Worm (Caenorhabditis elegans): ENCODE data around the gene dcr-1.

dcr-1 gene

DNA sequence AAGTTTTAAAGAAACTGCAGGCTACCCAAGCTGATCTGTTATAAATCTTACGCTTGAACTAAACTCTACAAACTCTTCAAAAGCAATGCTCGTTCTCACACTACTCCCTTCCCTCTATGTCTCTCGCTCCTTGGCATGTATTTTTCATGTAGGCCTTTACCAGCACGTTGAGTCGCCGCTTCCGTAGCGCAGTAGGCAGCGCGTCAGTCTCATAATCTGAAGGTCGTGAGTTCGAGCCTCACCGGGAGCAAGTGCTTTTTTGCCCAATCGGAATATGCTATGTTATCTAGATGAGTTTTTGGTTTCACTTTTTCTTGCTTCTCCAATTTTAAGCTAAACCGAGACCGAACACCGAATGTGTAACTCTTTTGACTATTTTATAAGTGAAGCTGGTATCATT lies 26.4 kb upstream of the dcr-1 start (continued):
- TF ChIP-seq aptf-3 (GFP tag; IDR thresholded peaks at IDR 0.05) (no peak), cebp-1 (GFP tag; IDR thresholded peaks at IDR 0.05) (no peak), cebp-1 (tag; optimal IDR thresholded peaks at IDR 0.05) (peak; percentile 53), lin-40 (tag; optimal IDR thresholded peaks at IDR 0.05) (peak; percentile 34), Y56A3A.18 (GFP tag; IDR thresholded peaks at IDR 0.05) (no peak), nhr-80 (tag; optimal IDR thresholded peaks at IDR 0.05) (peak; percentile 27), die-1 (tag; optimal IDR thresholded peaks at IDR 0.05) (peak; percentile 69), ztf-18 (tag; optimal IDR thresholded peaks at IDR 0.05) (peak; percentile 53), D2030.7 (GFP tag; IDR thresholded peaks at IDR 0.05) (peak; percentile 45; the same call in 1 of the 2 replicates), T26A5.8 (tag; optimal IDR thresholded peaks at IDR 0.05) (no peak), chd-7 (tag; optimal IDR thresholded peaks at IDR 0.05) (peak; percentile 35), B0261.1 (tag; optimal IDR thresholded peaks at IDR 0.05) (peak; percentile 81), zim-3 (tag; optimal IDR thresholded peaks at IDR 0.05) (peak; percentile 45), ztf-28 (GFP tag; IDR thresholded peaks at IDR 0.05) (peak; percentile 74; the same call in 1 of the 2 replicates), sdz-38 (tag; optimal IDR thresholded peaks at IDR 0.05) (no peak), let-526 (GFP tag; IDR thresholded peaks at IDR 0.05) (peak; percentile 75), pha-4 (tag; optimal IDR thresholded peaks at IDR 0.05) (no peak), hmg-1.2 (GFP tag; IDR thresholded peaks at IDR 0.05) (peak; percentile 68), ama-1 (optimal IDR thresholded peaks at IDR 0.05) (no peak), ama-1 (GFP tag; optimal IDR thresholded peaks at IDR 0.05) (peak in 1 of 2 experiments; percentile 57), bed-1 (GFP tag; IDR thresholded peaks at IDR 0.05) (0 out of 2 replicates have a peak, but pooled peaks have one; percentile 22), ZK185.1 (tag; optimal IDR thresholded peaks at IDR 0.05; ENCODE audit: poor library complexity, severe bottlenecking) (peak; percentile 70), F37B4.10 (GFP tag; IDR thresholded peaks at IDR 0.05) (no peak), mxl-1 (tag; optimal IDR thresholded peaks at IDR 0.05) (peak; percentile 27), lin-54 (GFP tag; optimal IDR thresholded peaks at IDR 0.05) (peak; percentile 31), tbp1 (GFP tag; optimal IDR thresholded peaks at IDR 0.05) (peak; percentile 95), attf-5 (GFP tag; optimal IDR thresholded peaks at IDR 0.05) (peak; percentile 14), rpc-1 (optimal IDR thresholded peaks at IDR 0.05) (peak; percentile 71), rpc-1 (tag; optimal IDR thresholded peaks at IDR 0.05) (peak; percentile 82), snpc-4 (GFP tag; optimal IDR thresholded peaks at IDR 0.05) (no peak), snpc-4 (tag; optimal IDR thresholded peaks at IDR 0.05) (peak in 2 of 4 experiments; percentile 38 to 57), F52B5.7 (tag; optimal IDR thresholded peaks at IDR 0.05) (peak; percentile 2), hmg-20 (GFP tag; IDR thresholded peaks at IDR 0.05) (no peak), lir-1 (GFP tag; conservative IDR thresholded peaks at IDR 0.05) (no peak), F23B12.7 (tag; optimal IDR thresholded peaks at IDR 0.05; ENCODE audit: insufficient read depth) (peak; percentile 43), lsl-1 (GFP tag; optimal IDR thresholded peaks at IDR 0.05) (peak; percentile 7), madf-6 (GFP tag; IDR thresholded peaks at IDR 0.05) (peak; percentile 33; the same call in 1 of the 2 replicates), dox-1 (GFP tag; IDR thresholded peaks at IDR 0.05) (peak; percentile 50), egl-18 (GFP tag; IDR thresholded peaks at IDR 0.05) (no peak), zfh-2 (GFP tag; conservative IDR thresholded peaks at IDR 0.05) (no peak)

DNA sequence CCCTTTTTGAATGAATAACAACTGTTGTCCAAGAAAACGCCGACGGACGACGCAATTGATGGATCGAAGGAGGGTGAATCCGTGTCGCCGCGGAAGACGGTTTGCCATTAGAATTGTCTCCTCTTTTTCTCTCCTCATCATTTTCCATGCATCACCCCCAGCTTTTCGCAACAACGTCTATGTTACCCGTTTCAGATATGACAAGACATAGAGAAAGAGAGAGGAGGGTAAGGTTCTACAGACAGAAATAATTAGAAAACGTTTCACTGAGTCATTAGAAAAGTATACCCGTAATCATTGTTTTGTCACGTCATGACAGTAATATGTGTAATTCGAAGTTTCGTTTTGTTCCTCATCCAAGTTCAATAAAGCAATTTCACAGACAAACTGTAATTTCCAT lies 25.7 kb upstream of the dcr-1 start:
- no peak for TF ChIP-seq attf-6 (GFP tag; IDR thresholded peaks at IDR 0.05)
- TF ChIP-seq lag-1 (GFP tag; IDR thresholded peaks at IDR 0.05), result no peak
- TF ChIP-seq madf-8 (GFP tag; conservative IDR thresholded peaks at IDR 0.05), result no peak
- TF ChIP-seq snpc-3.4 (tag; optimal IDR thresholded peaks at IDR 0.05), result no peak
- no peak for TF ChIP-seq Y56A3A.18 (GFP tag; IDR thresholded peaks at IDR 0.05)
- no peak for TF ChIP-seq F33H1.4 (GFP tag; IDR thresholded peaks at IDR 0.05)
- TF ChIP-seq T07F8.4 (tag; optimal IDR thresholded peaks at IDR 0.05), result no peak
- no peak for TF ChIP-seq gei-17 (GFP tag; optimal IDR thresholded peaks at IDR 0.05)
- TF ChIP-seq F52B5.7 (tag; optimal IDR thresholded peaks at IDR 0.05), result no peak
- no peak for TF ChIP-seq snpc-1.3 (tag; optimal IDR thresholded peaks at IDR 0.05; ENCODE audit: insufficient read depth)
- TF ChIP-seq lin-40 (tag; optimal IDR thresholded peaks at IDR 0.05), result no peak
- TF ChIP-seq nfyb-1 (GFP tag; IDR thresholded peaks at IDR 0.05), result no peak
- TF ChIP-seq F57C9.4 (tag; optimal IDR thresholded peaks at IDR 0.05), result no peak
- TF ChIP-seq him-1 (tag; optimal IDR thresholded peaks at IDR 0.05), result no peak
- TF ChIP-seq D2030.7 (GFP tag; IDR thresholded peaks at IDR 0.05), result no peak
- TF ChIP-seq ZK185.1 (tag; optimal IDR thresholded peaks at IDR 0.05; ENCODE audit: poor library complexity, severe bottlenecking), result no peak

All from whole organism, young adult.